Fruit fly (Drosophila melanogaster) whole organism, embryonic: ENCODE measurements around the gene CG44094.

ENCODE experiments used
- Abd-B ChIP-seq: fragments of 200-800 bp; sonication (Bioruptor generic); optimal IDR thresholded peaks from 2 replicates; lab custom pipeline; 2018; ENCODE audit warnings: missing biosample characterization, mild to moderate bottlenecking, missing genetic modification characterization, moderate library complexity
- Asciz ChIP-seq: fragments of 200-800 bp; sonication (Bioruptor generic); optimal IDR thresholded peaks from 2 replicates; lab custom pipeline; 2017; ENCODE audit warnings: missing biosample characterization, mild to moderate bottlenecking, missing genetic modification characterization, missing genetic modification reagents
- Bgb ChIP-seq: fragments of 200-800 bp; sonication (Bioruptor generic); IDR thresholded peaks from 2 replicates; pipeline ENCODE4 v1.3.6; 2022; ENCODE audit warnings: missing biosample characterization, missing genetic modification characterization; ENCODE audit not compliant: partially characterized antibody
- CG10267 ChIP-seq: fragments of 200-800 bp; sonication (Bioruptor generic); optimal IDR thresholded peaks from 2 replicates; lab custom pipeline; 2018; ENCODE audit warnings: missing biosample characterization, mild to moderate bottlenecking, missing genetic modification characterization, moderate library complexity
- CG10979 ChIP-seq: fragments of 200-800 bp; sonication (Bioruptor generic); optimal IDR thresholded peaks from 2 replicates; lab custom pipeline; 2018; ENCODE audit warnings: missing biosample characterization, mild to moderate bottlenecking, missing genetic modification characterization, moderate library complexity
- CG11247 ChIP-seq: fragments of 200-800 bp; sonication (Bioruptor generic); IDR thresholded peaks from 2 replicates; pipeline ENCODE4 v1.3.6; 2022; ENCODE audit warnings: missing biosample characterization, missing genetic modification characterization
- CG11695 ChIP-seq: fragments of 200-800 bp; sonication (Bioruptor generic); IDR thresholded peaks from 3 replicates; pipeline ENCODE4 v1.3.6; 2022; ENCODE audit warnings: missing biosample characterization, missing genetic modification characterization
- CG11723 ChIP-seq: fragments of 200-800 bp; sonication (Bioruptor generic); optimal IDR thresholded peaks from 2 replicates; lab custom pipeline; 2017; ENCODE audit warnings: missing biosample characterization, mild to moderate bottlenecking, missing genetic modification characterization
- CG12236 ChIP-seq: fragments of 200-800 bp; sonication (Bioruptor generic); optimal IDR thresholded peaks from 2 replicates; lab custom pipeline; 2016; ENCODE audit warnings: missing biosample characterization, missing genetic modification characterization
- CG13424 ChIP-seq: fragments of 200-800 bp; sonication (Bioruptor generic); optimal IDR thresholded peaks from 2 replicates; lab custom pipeline; 2019; ENCODE audit warnings: missing biosample characterization, mild to moderate bottlenecking, missing genetic modification characterization, moderate library complexity
- CG14441 ChIP-seq: fragments of 200-800 bp; sonication (Bioruptor generic); IDR thresholded peaks from 2 replicates; pipeline ENCODE4 v1.3.6; 2022; ENCODE audit warnings: missing biosample characterization, missing genetic modification characterization
- CG14710 ChIP-seq: fragments of 200-800 bp; sonication (Bioruptor generic); optimal IDR thresholded peaks from 3 replicates; lab custom pipeline; 2019; ENCODE audit warnings: missing biosample characterization, mild to moderate bottlenecking, missing genetic modification characterization, moderate library complexity
- CG32767 ChIP-seq: fragments of 200-800 bp; sonication (Bioruptor generic); IDR thresholded peaks from 2 replicates; pipeline ENCODE4 v1.3.6; 2022; ENCODE audit warnings: missing biosample characterization, missing genetic modification characterization
- CG34422 ChIP-seq: fragments of 200-800 bp; sonication (Bioruptor generic); IDR thresholded peaks from 3 replicates; pipeline ENCODE4 v1.3.6; 2022; ENCODE audit warnings: missing biosample characterization, missing genetic modification characterization
- CG3726 ChIP-seq: fragments of 200-800 bp; sonication (Bioruptor generic); IDR thresholded peaks from 3 replicates; pipeline ENCODE4, ENCODE4 v1.3.6; 2022; ENCODE audit warnings: missing biosample characterization, missing genetic modification characterization
- CG42726 ChIP-seq: fragments of 200-800 bp; sonication (Bioruptor generic); IDR thresholded peaks from 2 replicates; pipeline ENCODE4 v1.3.6; 2022; ENCODE audit warnings: missing biosample characterization, missing genetic modification characterization; ENCODE audit not compliant: partially characterized antibody
- CG4328 ChIP-seq: fragments of 200-800 bp; sonication (Bioruptor generic); optimal IDR thresholded peaks from 3 replicates; lab custom pipeline; 2017; ENCODE audit warnings: missing biosample characterization, missing genetic modification reagents, missing genetic modification characterization
- CG5180 ChIP-seq: fragments of 200-800 bp; sonication (Bioruptor generic); optimal IDR thresholded peaks from 3 replicates; lab custom pipeline; 2017; ENCODE audit warnings: missing biosample characterization, missing genetic modification characterization, mild to moderate bottlenecking, moderate library complexity, missing genetic modification reagents
- Dll ChIP-seq: fragments of 200-800 bp; sonication (Bioruptor generic); IDR thresholded peaks from 4 replicates; pipeline ENCODE4 v1.3.6; 2022; ENCODE audit warnings: missing biosample characterization, missing genetic modification characterization; ENCODE audit not compliant: partially characterized antibody
- Ets65A ChIP-seq: fragments of 200-800 bp; sonication (Bioruptor generic); peaks from one replicate; lab custom pipeline; 2016; ENCODE audit warnings: missing biosample characterization, missing genetic modification characterization
- HLH3B ChIP-seq: fragments of 200-800 bp; sonication (Bioruptor generic); IDR thresholded peaks from 2 replicates; pipeline ENCODE4 v1.3.6; 2022; ENCODE audit warnings: missing biosample characterization, missing genetic modification characterization
- HLH4C ChIP-seq: fragments of 200-800 bp; sonication (Bioruptor generic); IDR thresholded peaks from 3 replicates; pipeline ENCODE4 v1.3.6; 2022; ENCODE audit warnings: missing biosample characterization, missing genetic modification characterization; ENCODE audit not compliant: partially characterized antibody
- Hmr ChIP-seq: fragments of 200-800 bp; sonication (Bioruptor generic); optimal IDR thresholded peaks from 3 replicates; lab custom pipeline; 2017; ENCODE audit warnings: mild to moderate bottlenecking, missing biosample characterization, missing genetic modification reagents, missing genetic modification characterization
- Jarid2 ChIP-seq: fragments of 200-800 bp; sonication (Bioruptor generic); optimal IDR thresholded peaks from 3 replicates; lab custom pipeline; 2017; ENCODE audit warnings: mild to moderate bottlenecking, missing biosample characterization, missing genetic modification reagents, missing genetic modification characterization
- Max ChIP-seq: fragments of 200-800 bp; sonication (Bioruptor generic); optimal IDR thresholded peaks from 2 replicates; lab custom pipeline; 2016; ENCODE audit warnings: missing biosample characterization, mild to moderate bottlenecking, missing genetic modification characterization
- Meics ChIP-seq: fragments of 200-800 bp; sonication (Bioruptor generic); optimal IDR thresholded peaks from 2 replicates; lab custom pipeline; 2017; ENCODE audit warnings: missing biosample characterization, mild to moderate bottlenecking, missing genetic modification characterization
- Mes4 ChIP-seq: fragments of 200-800 bp; sonication (Bioruptor generic); optimal IDR thresholded peaks from 2 replicates; lab custom pipeline; 2016; ENCODE audit warnings: missing biosample characterization, missing genetic modification characterization
- Rfx ChIP-seq: fragments of 200-800 bp; sonication (Bioruptor generic); IDR thresholded peaks from 2 replicates; pipeline ENCODE4 v1.3.6; 2022; ENCODE audit warnings: missing biosample characterization, missing genetic modification characterization
- Trl ChIP-seq, 3 experiments: fragments of >200 bp in 2 of 3; fragments of 200-800 bp in 1 of 3; sonication (Bioruptor generic) in 1 of 3; optimal IDR thresholded peaks; 2 replicates in 1 of 3; 3 replicates in 2 of 3; lab custom pipeline; 2016 to 2017; ENCODE audit warnings: missing biosample characterization in 1 of 3, missing genetic modification characterization in 1 of 3
- bab2 ChIP-seq: fragments of 200-800 bp; sonication (Bioruptor generic); optimal IDR thresholded peaks from 2 replicates; lab custom pipeline; 2016; ENCODE audit warnings: missing biosample characterization, missing genetic modification characterization
- bigmax ChIP-seq: fragments of 200-800 bp; sonication (Bioruptor generic); optimal IDR thresholded peaks from 2 replicates; lab custom pipeline; 2018; ENCODE audit warnings: missing biosample characterization, mild to moderate bottlenecking, missing genetic modification characterization
- cato ChIP-seq: fragments of 200-800 bp; sonication (Bioruptor generic); optimal IDR thresholded peaks from 2 replicates; lab custom pipeline; 2016; ENCODE audit warnings: missing biosample characterization, missing genetic modification characterization, borderline replicate concordance
- dan ChIP-seq: fragments of 200-800 bp; sonication (Bioruptor generic); IDR thresholded peaks from 2 replicates; pipeline ENCODE4 v1.3.6; 2022; ENCODE audit warnings: missing biosample characterization, missing genetic modification characterization
- disco-r ChIP-seq: fragments of 200-800 bp; sonication (Bioruptor generic); optimal IDR thresholded peaks from 2 replicates; lab custom pipeline; 2016; ENCODE audit warnings: missing biosample characterization, missing genetic modification characterization
- dpn ChIP-seq, 2 experiments: fragments of 200-800 bp; sonication (Bioruptor generic); optimal IDR thresholded peaks; 3 replicates each; lab custom pipeline; 2016; ENCODE audit warnings: missing biosample characterization in 2 of 2, missing genetic modification characterization in 2 of 2
- grn ChIP-seq: fragments of 200-800 bp; sonication (Bioruptor generic); optimal IDR thresholded peaks from 3 replicates; lab custom pipeline; 2017; ENCODE audit warnings: missing biosample characterization, missing genetic modification characterization
- insv ChIP-seq, 2 experiments: fragments of 200-800 bp; sonication (Bioruptor generic); optimal IDR thresholded peaks; 3 replicates each; lab custom pipeline; 2016 to 2018; ENCODE audit warnings: missing biosample characterization in 2 of 2, missing genetic modification characterization in 2 of 2
- jumu ChIP-seq: fragments of 200-800 bp; sonication (Bioruptor generic); optimal IDR thresholded peaks from 3 replicates; lab custom pipeline; 2016; ENCODE audit warnings: missing biosample characterization, missing genetic modification characterization
- kni ChIP-seq: fragments of 200-800 bp; sonication (Bioruptor generic); optimal IDR thresholded peaks from 3 replicates; lab custom pipeline; 2017; ENCODE audit warnings: mild to moderate bottlenecking, missing biosample characterization, missing genetic modification reagents, missing genetic modification characterization
- lab ChIP-seq: fragments of 200-800 bp; sonication (Bioruptor generic); optimal IDR thresholded peaks from 3 replicates; lab custom pipeline; 2017; ENCODE audit warnings: missing biosample characterization, missing genetic modification characterization, mild to moderate bottlenecking, moderate library complexity, missing genetic modification reagents
- mld ChIP-seq: fragments of 200-800 bp; sonication (Bioruptor generic); IDR thresholded peaks from 3 replicates; pipeline ENCODE4 v1.3.6; 2022; ENCODE audit warnings: missing biosample characterization, missing genetic modification characterization; ENCODE audit not compliant: partially characterized antibody
- nmo ChIP-seq: fragments of 200-800 bp; sonication (Bioruptor generic); optimal IDR thresholded peaks from 2 replicates; lab custom pipeline; 2018; ENCODE audit warnings: missing biosample characterization, mild to moderate bottlenecking, missing genetic modification characterization, moderate library complexity
- pan ChIP-seq, 4 experiments: fragments of >200 bp in 3 of 4; fragments of 200-800 bp in 1 of 4; sonication (Bioruptor generic) in 1 of 4; optimal IDR thresholded peaks in 3 of 4; IDR thresholded peaks in 1 of 4; 2 replicates each; pipeline versions ENCODE4 v1.3.6 to Lab custom; 2017 to 2022; ENCODE audit warnings: missing biosample characterization in 2 of 4, missing genetic modification characterization in 2 of 4, mixed read lengths in 1 of 4
- sens-2 ChIP-seq: fragments of 200-800 bp; sonication (Bioruptor generic); IDR thresholded peaks from 2 replicates; pipeline ENCODE4 v1.3.6; 2022; ENCODE audit warnings: missing biosample characterization, missing genetic modification characterization
- sob ChIP-seq: fragments of 200-800 bp; sonication (Bioruptor generic); IDR thresholded peaks from 2 replicates; pipeline ENCODE4 v1.3.6; 2022; ENCODE audit warnings: missing biosample characterization, missing genetic modification characterization
- stwl ChIP-seq: fragments of 200-800 bp; sonication (Bioruptor generic); optimal IDR thresholded peaks from 3 replicates; lab custom pipeline; 2018; ENCODE audit warnings: missing biosample characterization, mild to moderate bottlenecking, missing genetic modification characterization, moderate library complexity
- twi ChIP-seq: fragments of 200-800 bp; optimal IDR thresholded peaks from 2 replicates; lab custom pipeline; 2019; ENCODE audit warnings: missing biosample characterization, mild to moderate bottlenecking, missing genetic modification characterization, moderate library complexity
- vvl ChIP-seq: fragments of 200-800 bp; sonication (Bioruptor generic); IDR thresholded peaks from 2 replicates; pipeline ENCODE4 v1.3.6; 2022; ENCODE audit warnings: missing biosample characterization, missing genetic modification characterization

The CG44094 gene

DNA sequence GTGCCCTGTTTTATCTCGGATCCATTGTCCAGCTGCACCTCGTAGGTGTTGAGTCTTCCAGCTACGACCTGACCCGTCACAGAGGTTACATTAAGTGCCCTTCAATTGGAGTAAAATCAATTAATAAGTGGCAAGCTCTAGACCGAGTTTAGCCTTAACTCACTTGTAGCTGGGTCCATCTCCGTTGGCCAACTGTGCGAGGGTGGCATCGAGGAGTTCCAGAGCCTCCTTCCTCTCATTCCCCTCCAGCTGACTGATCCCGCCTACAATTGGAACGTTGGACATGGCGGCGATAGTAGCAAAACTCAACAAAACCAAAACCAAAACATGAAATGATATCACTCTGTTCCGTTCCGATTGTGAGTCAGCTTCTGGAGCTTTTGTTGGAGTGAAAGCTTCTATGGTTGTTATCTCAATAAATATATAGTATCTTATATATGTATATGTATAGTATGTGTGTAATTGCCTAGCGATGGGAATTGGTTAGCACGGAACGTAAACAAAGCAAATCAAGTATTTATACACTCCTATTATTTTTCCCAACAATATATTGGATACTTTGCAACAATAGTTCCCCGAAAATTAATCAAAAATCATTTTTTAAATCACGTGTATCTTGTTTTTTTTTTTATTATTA, 7.8 kb downstream of the CG44094 start, which contains the start of gene CG8066 (continued):
- TF ChIP-seq dan (GFP tag; lab: Robert Waterston, UW) (no peak), Bgb (GFP tag; lab: Robert Waterston, UW) (peak; percentile 15; the same call in 1 of the 2 replicates), Abd-B (GFP tag; lab: Kevin White, UChicago) (no peak), Mes4 (GFP tag; lab: Kevin White, UChicago) (no peak), dpn (GFP tag; optimal IDR thresholded peaks at IDR 0.05; lab: Kevin White, UChicago) (peak in 1 of 2 experiments; percentile 9), HLH3B (GFP tag; lab: Robert Waterston, UW) (no peak), CG32767 (GFP tag; lab: Robert Waterston, UW) (no peak), vvl (peak; percentile 40; the same call in 1 of the 2 replicates), CG42726 (GFP tag; lab: Robert Waterston, UW) (no peak), twi (tag; lab: Kevin White, UChicago) (no peak), Ets65A (GFP tag; lab: Kevin White, UChicago) (peak; percentile 4), bab2 (no peak), cato (GFP tag; lab: Kevin White, UChicago) (no peak), CG5180 (no peak), kni (GFP tag; lab: Kevin White, UChicago) (no peak), HLH4C (GFP tag; lab: Robert Waterston, UW) (no peak), Asciz (peak; percentile 15), mld (GFP tag; lab: Robert Waterston, UW) (no peak), CG13424 (peak; percentile 38), lab (GFP tag; lab: Kevin White, UChicago) (peak; percentile 68), Jarid2 (GFP tag; lab: Kevin White, UChicago) (no peak), CG10267 (tag; lab: Kevin White, UChicago) (no peak), pan (optimal IDR thresholded peaks at IDR 0.05; lab: Kevin White, UChicago) (no peak), pan (GFP tag; optimal IDR thresholded peaks at IDR 0.05 in 1 of 2, IDR thresholded peaks at IDR 0.05 in 1 of 2) (no peak), CG14441 (GFP tag; lab: Robert Waterston, UW) (no peak), CG3726 (GFP tag; lab: Robert Waterston, UW) (no peak), Hmr (GFP tag; lab: Kevin White, UChicago) (peak; percentile 49), CG14710 (tag; lab: Kevin White, UChicago) (no peak), CG34422 (no peak), sens-2 (GFP tag; lab: Robert Waterston, UW) (no peak), CG11247 (GFP tag; lab: Robert Waterston, UW) (no peak), disco-r (no peak), jumu (GFP tag; lab: Kevin White, UChicago) (no peak), Meics (peak; percentile 36), nmo (GFP tag; lab: Kevin White, UChicago) (no peak), Max (no peak), sob (GFP tag; lab: Robert Waterston, UW) (0 out of 2 replicates have a peak, but pooled peaks have one; percentile 21), Dll (no peak), Trl (optimal IDR thresholded peaks at IDR 0.05; lab: Kevin White, UChicago) (no peak), Trl (GFP tag; optimal IDR thresholded peaks at IDR 0.05; lab: Kevin White, UChicago) (no peak), stwl (no peak), CG12236 (GFP tag; lab: Kevin White, UChicago) (no peak), CG11695 (GFP tag; lab: Robert Waterston, UW) (no peak), bigmax (GFP tag; lab: Kevin White, UChicago) (peak; percentile 39), CG11723 (GFP tag; lab: Kevin White, UChicago) (no peak), CG4328 (GFP tag; lab: Kevin White, UChicago) (peak; percentile 30), CG10979 (tag; lab: Kevin White, UChicago) (no peak), insv (GFP tag; optimal IDR thresholded peaks at IDR 0.05; lab: Kevin White, UChicago) (no peak), Rfx (GFP tag; lab: Robert Waterston, UW) (peak; percentile 4; the same call in 1 of the 2 replicates), grn (GFP tag; lab: Kevin White, UChicago) (no peak)
